Worm (Caenorhabditis elegans): Measurements from ENCODE around the gene shk-1.
A peak's percentile ranks its signal among the peaks of the same experiment; 100 is the strongest.

The shk-1 gene

DNA sequence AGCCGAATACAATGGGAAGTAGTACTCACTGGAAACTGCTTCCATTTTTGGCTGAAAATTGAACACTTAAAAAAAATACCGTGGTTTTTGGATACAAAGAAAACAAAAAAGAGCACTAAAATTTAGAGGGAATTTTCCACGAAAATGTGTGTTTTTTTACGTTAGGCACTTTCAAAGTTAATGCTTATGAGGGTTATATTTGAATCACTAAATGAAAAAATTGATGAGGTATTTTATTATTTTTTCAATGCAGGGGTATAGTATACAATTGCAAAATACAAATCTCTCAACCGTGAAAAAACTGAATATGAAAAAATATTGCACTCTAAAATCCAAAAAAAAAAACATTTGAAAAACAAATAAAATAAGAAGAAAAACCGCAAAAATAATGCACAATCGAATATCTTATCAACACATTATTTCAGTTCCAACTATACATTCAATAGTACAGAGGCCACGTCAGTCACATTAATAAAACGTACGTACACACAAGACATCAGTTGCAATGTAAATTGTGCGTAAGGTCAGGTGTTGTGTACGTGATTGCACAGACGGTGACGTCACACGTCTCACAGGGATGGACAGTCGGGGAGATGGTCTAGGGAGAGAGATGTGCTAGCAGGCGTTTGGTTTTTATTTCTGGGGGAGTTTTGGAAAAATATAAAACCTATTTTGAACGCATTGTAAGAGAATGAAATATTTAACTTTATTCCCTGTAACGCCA, 11.9 kb downstream of the shk-1 start, which contains the start of gene aqp-10 (continued):
- TF ChIP-seq hlh-30 (tag; optimal IDR thresholded peaks at IDR 0.05; ENCODE audit: insufficient read depth) (peak; percentile 85), mdt-29 (GFP tag; IDR thresholded peaks at IDR 0.05) (no peak), D1046.2 (GFP tag; IDR thresholded peaks at IDR 0.05) (no peak), T26A8.4 (GFP tag; IDR thresholded peaks at IDR 0.05) (peak; percentile 81), lin-38 (GFP tag; IDR thresholded peaks at IDR 0.05) (peak; percentile 51), ces-1 (GFP tag; optimal IDR thresholded peaks at IDR 0.05) (no peak), lin-13 (GFP tag; optimal IDR thresholded peaks at IDR 0.05) (no peak), nhr-11 (tag; optimal IDR thresholded peaks at IDR 0.05) (no peak), daf-16 (GFP tag; optimal IDR thresholded peaks at IDR 0.05) (peak in 1 of 2 experiments; percentile 68), daf-16 (tag; optimal IDR thresholded peaks at IDR 0.05) (peak; percentile 80), aly-2 (tag; optimal IDR thresholded peaks at IDR 0.05) (no peak), zfp-3 (GFP tag; conservative IDR thresholded peaks at IDR 0.05) (0 out of 2 replicates have a peak, but pooled peaks have one; percentile 35), ztf-11 (tag; optimal IDR thresholded peaks at IDR 0.05) (no peak), snpc-1.2 (GFP tag; IDR thresholded peaks at IDR 0.05) (no peak), F10B5.3 (tag; optimal IDR thresholded peaks at IDR 0.05) (no peak), lsy-2 (tag; optimal IDR thresholded peaks at IDR 0.05) (peak in 1 of 2 experiments; percentile 74), daf-8 (GFP tag; IDR thresholded peaks at IDR 0.05) (no peak), spr-3 (GFP tag; optimal IDR thresholded peaks at IDR 0.05) (no peak), pha-4 (GFP tag; IDR thresholded peaks at IDR 0.05) (no peak), pha-4 (tag; optimal IDR thresholded peaks at IDR 0.05) (peak; percentile 14), dpl-1 (GFP tag; optimal IDR thresholded peaks at IDR 0.05) (peak; percentile 49), nhr-77 (tag; optimal IDR thresholded peaks at IDR 0.05) (peak; percentile 35), lim-7 (GFP tag; IDR thresholded peaks at IDR 0.05) (no peak), vab-7 (GFP tag; IDR thresholded peaks at IDR 0.05) (no peak), lin-15B (tag; optimal IDR thresholded peaks at IDR 0.05) (no peak), hif-1 (tag; optimal IDR thresholded peaks at IDR 0.05) (peak in 1 of 2 experiments; percentile 44), fos-1 (tag; optimal IDR thresholded peaks at IDR 0.05) (no peak), rbr-2 (tag; optimal IDR thresholded peaks at IDR 0.05) (peak; percentile 29), ceh-20 (GFP tag; IDR thresholded peaks at IDR 0.05) (no peak), gei-8 (GFP tag; optimal IDR thresholded peaks at IDR 0.05) (no peak), duxl-1 (tag; optimal IDR thresholded peaks at IDR 0.05; ENCODE audit: poor library complexity) (no peak), skn-1 (tag; optimal IDR thresholded peaks at IDR 0.05) (no peak), daf-12 (tag; optimal IDR thresholded peaks at IDR 0.05) (no peak), zip-11 (GFP tag; IDR thresholded peaks at IDR 0.05) (no peak), nhr-25 (tag; optimal IDR thresholded peaks at IDR 0.05; ENCODE audit: borderline replicate concordance, insufficient read depth) (no peak), nhr-10 (tag; optimal IDR thresholded peaks at IDR 0.05) (no peak), mes-2 (tag; optimal IDR thresholded peaks at IDR 0.05; ENCODE audit: poor library complexity, severe bottlenecking) (peak; percentile 62), ceh-28 (tag; optimal IDR thresholded peaks at IDR 0.05) (no peak), lir-3 (tag; optimal IDR thresholded peaks at IDR 0.05) (no peak), ztf-7 (tag; optimal IDR thresholded peaks at IDR 0.05) (no peak), aha-1 (tag) (peak; percentile 86), ZK337.2 (GFP tag; IDR thresholded peaks at IDR 0.05) (no peak), nhr-102 (tag; optimal IDR thresholded peaks at IDR 0.05) (peak; percentile 76), unc-39 (tag; optimal IDR thresholded peaks at IDR 0.05) (no peak), T20F7.1 (GFP tag; optimal IDR thresholded peaks at IDR 0.05) (peak; percentile 53), madf-9 (GFP tag; conservative IDR thresholded peaks at IDR 0.05) (no peak), unc-62 (GFP tag; optimal IDR thresholded peaks at IDR 0.05 in 1 of 2) (no peak), unc-62 (tag; optimal IDR thresholded peaks at IDR 0.05) (no peak), ZK546.5 (tag; optimal IDR thresholded peaks at IDR 0.05) (no peak), nhr-111 (GFP tag; optimal IDR thresholded peaks at IDR 0.05) (no peak), dve-1 (tag; optimal IDR thresholded peaks at IDR 0.05; ENCODE audit: insufficient read depth) (peak; percentile 71)

All from whole organism, L4 larva.